Worm (Caenorhabditis elegans): ENCODE results near the gene fbxc-31.

fbxc-31 gene

DNA sequence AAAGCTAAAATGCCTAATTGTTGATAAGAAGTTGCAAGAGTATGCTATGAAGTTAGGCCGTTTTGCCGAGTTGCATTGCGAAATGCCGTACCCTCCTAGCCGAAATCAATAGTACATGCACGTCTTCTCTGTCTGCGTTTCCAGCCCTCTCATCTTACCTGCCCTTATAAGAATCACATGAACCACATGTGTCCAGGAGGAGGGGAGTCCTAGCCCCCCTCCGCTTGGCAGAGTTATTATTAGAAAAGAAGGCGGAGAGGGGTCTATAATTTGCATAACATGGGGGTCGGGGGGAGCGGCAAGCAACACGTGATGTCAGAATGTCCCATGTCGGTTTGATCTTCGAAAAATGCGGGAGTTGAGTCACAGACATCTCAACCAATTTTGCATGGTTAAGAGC lies 41.3 kb downstream of the fbxc-31 start:
- TF ChIP-seq ceh-16 (tag; optimal IDR thresholded peaks at IDR 0.05) = no peak
- TF ChIP-seq nhr-25 (tag; optimal IDR thresholded peaks at IDR 0.05) = no peak
- TF ChIP-seq R02D3.7 (tag; optimal IDR thresholded peaks at IDR 0.05) = no peak
- no peak for TF ChIP-seq nhr-237 (tag; optimal IDR thresholded peaks at IDR 0.05)
- TF ChIP-seq ceh-82 (tag; optimal IDR thresholded peaks at IDR 0.05) = no peak
- no peak for TF ChIP-seq nhr-28 (tag; optimal IDR thresholded peaks at IDR 0.05)
- no peak for TF ChIP-seq eor-1 (tag; optimal IDR thresholded peaks at IDR 0.05)
- no peak for TF ChIP-seq elt-1 (tag; optimal IDR thresholded peaks at IDR 0.05)
- TF ChIP-seq fkh-10 (GFP tag; optimal IDR thresholded peaks at IDR 0.05) = no peak
- no peak for TF ChIP-seq snpc-4 (tag; optimal IDR thresholded peaks at IDR 0.05)
- TF ChIP-seq nhr-43 (tag; optimal IDR thresholded peaks at IDR 0.05; ENCODE audit: poor library complexity, severe bottlenecking) = no peak
- TF ChIP-seq ztf-4 (tag; optimal IDR thresholded peaks at IDR 0.05) = no peak
- TF ChIP-seq nhr-12 (tag; optimal IDR thresholded peaks at IDR 0.05) = no peak
- no peak for TF ChIP-seq nhr-11 (tag; optimal IDR thresholded peaks at IDR 0.05)
- TF ChIP-seq zag-1 (tag; optimal IDR thresholded peaks at IDR 0.05) = no peak
- TF ChIP-seq tbx-2 (tag; optimal IDR thresholded peaks at IDR 0.05) = no peak
- TF ChIP-seq fkh-2 (tag; optimal IDR thresholded peaks at IDR 0.05) = no peak
- no peak for TF ChIP-seq fos-1 (tag; optimal IDR thresholded peaks at IDR 0.05)
- TF ChIP-seq jun-1 (tag; optimal IDR thresholded peaks at IDR 0.05) = no peak

DNA sequence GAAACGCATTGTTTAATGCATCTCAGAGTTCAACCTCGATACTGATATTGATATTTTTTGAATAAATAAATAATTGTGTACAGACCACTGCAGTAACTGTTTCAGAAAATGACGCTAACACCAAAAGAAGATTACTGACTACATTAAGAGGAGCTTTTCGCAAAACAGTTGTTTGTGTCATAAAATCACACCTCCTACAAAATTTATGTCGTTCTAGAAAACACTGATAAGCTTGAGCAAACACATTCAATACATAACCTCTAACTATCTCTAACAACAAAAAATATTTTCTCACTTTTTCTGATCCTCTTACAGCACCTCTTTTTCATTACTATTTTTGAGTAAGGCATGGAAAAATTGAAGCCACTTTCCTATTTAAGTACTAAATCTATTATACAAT lies 42.8 kb downstream of the fbxc-31 start, which contains the start of gene fbxc-7:
TSS of gene fbxc-7 (plus strand) at position 301 of the 400 bp plus-strand sequence.
- TF ChIP-seq elt-2 (tag; optimal IDR thresholded peaks at IDR 0.05) = peak; percentile 26

DNA sequence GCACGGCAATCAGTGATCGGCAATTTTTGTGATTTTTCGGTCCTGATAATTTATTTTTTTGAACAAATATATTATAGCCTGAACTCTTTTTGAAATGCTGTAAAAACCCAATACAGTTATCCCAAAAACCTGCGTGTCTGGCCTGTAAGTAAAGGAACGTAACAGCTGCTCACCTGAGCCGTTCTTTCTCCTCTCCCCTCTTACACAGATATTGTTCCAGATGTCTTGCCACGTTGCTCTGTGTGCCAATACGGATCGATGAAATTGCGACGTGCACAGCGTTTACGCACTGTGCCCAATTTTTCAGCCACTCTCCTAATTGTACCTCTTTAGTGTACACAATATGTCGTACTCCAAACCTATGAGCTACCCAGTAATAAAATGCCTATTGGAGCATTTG lies 46.8 kb downstream of the fbxc-31 start, which contains the start of gene sdz-4:
TSS of gene sdz-4 (plus strand) at position 301 of the 400 bp plus-strand sequence.
- TF ChIP-seq egl-5 (tag; optimal IDR thresholded peaks at IDR 0.05) = no peak
- no peak for TF ChIP-seq lsy-12 (tag; optimal IDR thresholded peaks at IDR 0.05)
- no peak for TF ChIP-seq nhr-28 (tag; optimal IDR thresholded peaks at IDR 0.05)
- TF ChIP-seq nhr-23 (tag; optimal IDR thresholded peaks at IDR 0.05) = no peak
- TF ChIP-seq lin-39 (tag; optimal IDR thresholded peaks at IDR 0.05) = no peak
- no peak for TF ChIP-seq ZK546.5 (tag; optimal IDR thresholded peaks at IDR 0.05)
- TF ChIP-seq nhr-237 (tag; optimal IDR thresholded peaks at IDR 0.05) = no peak
- no peak for TF ChIP-seq nhr-76 (tag; optimal IDR thresholded peaks at IDR 0.05)
- TF ChIP-seq sea-2 (GFP tag; optimal IDR thresholded peaks at IDR 0.05) = no peak
- no peak for TF ChIP-seq fkh-2 (tag; optimal IDR thresholded peaks at IDR 0.05)

DNA sequence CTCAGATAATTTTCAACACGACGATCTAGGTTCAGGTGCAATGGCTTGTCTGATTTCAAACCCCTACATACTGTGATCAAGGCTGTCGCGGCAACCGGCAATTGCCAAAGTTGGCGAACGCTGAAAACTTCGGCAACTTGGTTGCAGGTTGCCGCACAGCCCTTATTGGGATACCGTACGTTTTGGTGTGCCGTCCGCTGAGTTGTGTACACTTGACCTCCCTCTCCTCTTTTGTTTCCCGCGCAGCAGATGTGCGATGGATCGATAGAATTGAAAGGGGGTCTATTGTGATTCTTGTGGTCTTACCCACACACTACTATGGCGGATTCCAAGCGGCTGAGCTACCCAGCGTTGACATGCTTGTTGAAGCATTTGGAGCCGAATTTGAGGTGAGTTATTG lies 48.4 kb downstream of the fbxc-31 start, which contains the start of the genes C32B5.18 and C32B5.7:
TSS of gene C32B5.18 (plus strand) at position 301 of the 400 bp plus-strand sequence.
TSS of gene C32B5.7 (plus strand) at position 311 of the 400 bp plus-strand sequence.
- no peak for TF ChIP-seq ZK546.5 (tag; optimal IDR thresholded peaks at IDR 0.05)
- TF ChIP-seq fos-1 (tag; optimal IDR thresholded peaks at IDR 0.05) = no peak
- no peak for TF ChIP-seq unc-39 (tag; optimal IDR thresholded peaks at IDR 0.05)
- TF ChIP-seq unc-62 (GFP tag; optimal IDR thresholded peaks at IDR 0.05) = no peak
- no peak for TF ChIP-seq pha-4 (tag; optimal IDR thresholded peaks at IDR 0.05)
- TF ChIP-seq daf-12 (tag; optimal IDR thresholded peaks at IDR 0.05) = no peak
- TF ChIP-seq sea-2 (GFP tag; optimal IDR thresholded peaks at IDR 0.05) = no peak
- TF ChIP-seq egl-5 (tag; optimal IDR thresholded peaks at IDR 0.05) = no peak
- no peak for TF ChIP-seq ztf-11 (tag; optimal IDR thresholded peaks at IDR 0.05)
- TF ChIP-seq hmg-11 (tag; optimal IDR thresholded peaks at IDR 0.05) = no peak
- TF ChIP-seq snpc-4 (tag; optimal IDR thresholded peaks at IDR 0.05) = no peak
- no peak for TF ChIP-seq pqm-1 (tag; optimal IDR thresholded peaks at IDR 0.05)
- TF ChIP-seq elt-3 (tag; optimal IDR thresholded peaks at IDR 0.05) = no peak
- TF ChIP-seq nfya-1 (tag; optimal IDR thresholded peaks at IDR 0.05; ENCODE audit: insufficient read depth) = no peak
- no peak for TF ChIP-seq skn-1 (tag; optimal IDR thresholded peaks at IDR 0.05)
- TF ChIP-seq aly-2 (tag; optimal IDR thresholded peaks at IDR 0.05) = no peak
- TF ChIP-seq ceh-9 (tag; optimal IDR thresholded peaks at IDR 0.05) = no peak
- no peak for TF ChIP-seq nhr-76 (tag; optimal IDR thresholded peaks at IDR 0.05)
- TF ChIP-seq nhr-11 (tag; optimal IDR thresholded peaks at IDR 0.05) = no peak
